Worm (Caenorhabditis elegans): ENCODE data around the gene R11D1.3.

DNA sequence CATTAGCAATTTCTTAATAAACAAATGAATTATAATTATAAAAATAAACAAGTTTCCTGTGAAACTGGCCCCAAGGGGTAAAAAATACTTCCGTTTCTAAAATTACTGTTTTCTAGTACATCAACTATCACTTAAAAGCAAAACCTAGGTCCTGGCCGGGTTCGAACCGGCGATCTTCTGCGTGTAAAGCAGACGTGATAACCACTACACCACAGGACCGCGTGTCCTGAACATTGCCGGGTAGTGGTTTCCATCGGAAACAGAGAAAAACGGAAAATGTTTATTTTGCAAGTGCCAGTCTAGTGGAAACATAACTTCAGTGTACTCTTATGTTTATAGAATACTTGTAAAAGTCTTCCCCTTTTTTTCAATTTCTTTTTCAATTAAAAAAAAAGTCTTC, 28.7 kb downstream of the R11D1.3 start:
- TF ChIP-seq nhr-237 (tag; optimal IDR thresholded peaks at IDR 0.05) (no peak), egl-5 (tag; optimal IDR thresholded peaks at IDR 0.05) (no peak), unc-62 (GFP tag; optimal IDR thresholded peaks at IDR 0.05) (no peak), nfya-1 (tag; optimal IDR thresholded peaks at IDR 0.05; ENCODE audit: insufficient read depth) (no peak), nhr-67 (tag; optimal IDR thresholded peaks at IDR 0.05) (no peak), snpc-4 (tag; optimal IDR thresholded peaks at IDR 0.05) (no peak), nhr-77 (tag; optimal IDR thresholded peaks at IDR 0.05) (no peak), sea-2 (GFP tag; optimal IDR thresholded peaks at IDR 0.05) (no peak)
